Worm (Caenorhabditis elegans) whole organism, L2 larva: ENCODE results near the gene amt-1.

Experiments used
- C34F6.9 ChIP-seq: fragments of 150-350 bp; optimal IDR thresholded peaks from 2 replicates; lab custom pipeline; 2014; ENCODE audit warnings: missing biosample characterization, missing genetic modification characterization
- F13H6.1 ChIP-seq: sonication (generic microtip); optimal IDR thresholded peaks from 2 replicates; lab custom pipeline; 2016; ENCODE audit warnings: missing genetic modification characterization, missing compliant biosample characterization
- R02D3.7 ChIP-seq: fragments of 150-350 bp; optimal IDR thresholded peaks from 2 replicates; lab custom pipeline; 2014; ENCODE audit warnings: missing biosample characterization, missing genetic modification characterization
- Y55F3AM.14 ChIP-seq: fragments of 200-800 bp; sonication (Bioruptor generic); optimal IDR thresholded peaks from 2 replicates; lab custom pipeline; 2018; ENCODE audit warnings: mild to moderate bottlenecking, missing genetic modification characterization, missing compliant biosample characterization
- alr-1 ChIP-seq: fragments of 150-350 bp; optimal IDR thresholded peaks from 2 replicates; lab custom pipeline; 2014; ENCODE audit warnings: missing biosample characterization, missing genetic modification characterization
- ama-1 ChIP-seq: fragments of 150-350 bp; optimal IDR thresholded peaks from 2 replicates; lab custom pipeline; 2018; ENCODE audit warnings: inconsistent platforms
- blmp-1 ChIP-seq: sonication (generic microtip); optimal IDR thresholded peaks from 2 replicates; lab custom pipeline; 2017; ENCODE audit warnings: missing genetic modification characterization, mild to moderate bottlenecking, missing compliant biosample characterization, antibody characterized with exemption, moderate library complexity; ENCODE audit not compliant: insufficient read depth
- ceh-82 ChIP-seq: fragments of 150-350 bp; optimal IDR thresholded peaks from 2 replicates; lab custom pipeline; 2014; ENCODE audit warnings: missing biosample characterization, missing genetic modification characterization
- crh-2 ChIP-seq: sonication (generic microtip); optimal IDR thresholded peaks from 2 replicates; lab custom pipeline; 2017; ENCODE audit warnings: missing biosample characterization, missing genetic modification characterization
- dmd-4 ChIP-seq: sonication (generic microtip); optimal IDR thresholded peaks from 2 replicates; lab custom pipeline; 2017; ENCODE audit warnings: missing biosample characterization, missing genetic modification characterization
- elt-1 ChIP-seq: fragments of 150-350 bp; optimal IDR thresholded peaks from 2 replicates; lab custom pipeline; 2014; ENCODE audit warnings: missing biosample characterization, missing genetic modification characterization
- fos-1 ChIP-seq: fragments of 150-350 bp; optimal IDR thresholded peaks from 2 replicates; lab custom pipeline; 2014; ENCODE audit warnings: missing biosample characterization, missing genetic modification characterization
- gmeb-1 ChIP-seq: fragments of 150-350 bp; optimal IDR thresholded peaks from 2 replicates; lab custom pipeline; 2014; ENCODE audit warnings: missing biosample characterization, missing genetic modification characterization
- lin-11 ChIP-seq: fragments of 150-350 bp; sonication (generic microtip); optimal IDR thresholded peaks from 2 replicates; lab custom pipeline; 2014; ENCODE audit warnings: missing biosample characterization, missing genetic modification characterization, inconsistent platforms, mixed read lengths
- lin-13 ChIP-seq: fragments of 150-350 bp; optimal IDR thresholded peaks from 2 replicates; lab custom pipeline; 2014; ENCODE audit warnings: missing biosample characterization, missing genetic modification reagents, missing genetic modification characterization
- lin-39 ChIP-seq: fragments of 150-350 bp; optimal IDR thresholded peaks from 2 replicates; lab custom pipeline; 2014; ENCODE audit warnings: missing biosample characterization, missing genetic modification reagents, missing genetic modification characterization
- lsy-2 ChIP-seq, 2 experiments: fragments of 150-350 bp in 1 of 2; sonication (generic microtip) in 1 of 2; optimal IDR thresholded peaks; 2 replicates each; lab custom pipeline; 2014 to 2017; ENCODE audit warnings: missing biosample characterization in 2 of 2, missing genetic modification characterization in 2 of 2
- mbf-1 ChIP-seq: sonication (generic microtip); optimal IDR thresholded peaks from 2 replicates; lab custom pipeline; 2017; ENCODE audit warnings: missing biosample characterization, missing genetic modification characterization
- mdl-1 ChIP-seq, 2 experiments: fragments of 150-350 bp in 1 of 2; sonication (generic microtip) in 1 of 2; optimal IDR thresholded peaks; 2 replicates each; lab custom pipeline; 2017; ENCODE audit warnings: missing biosample characterization in 2 of 2, missing genetic modification characterization in 2 of 2
- nhr-10 ChIP-seq: sonication (generic microtip); optimal IDR thresholded peaks from 2 replicates; lab custom pipeline; 2017; ENCODE audit warnings: missing biosample characterization, missing genetic modification characterization
- nhr-129 ChIP-seq: fragments of 150-350 bp; optimal IDR thresholded peaks from 2 replicates; lab custom pipeline; 2014; ENCODE audit warnings: missing biosample characterization, missing genetic modification characterization
- nhr-21 ChIP-seq: fragments of 150-350 bp; optimal IDR thresholded peaks from 2 replicates; lab custom pipeline; 2014; ENCODE audit warnings: missing biosample characterization, missing genetic modification characterization
- nhr-23 ChIP-seq: fragments of 150-350 bp; optimal IDR thresholded peaks from 2 replicates; lab custom pipeline; 2014; ENCODE audit warnings: missing biosample characterization, missing genetic modification reagents, missing genetic modification characterization
- nhr-25 ChIP-seq: fragments of 150-350 bp; sonication (generic microtip); optimal IDR thresholded peaks from 3 replicates; lab custom pipeline; 2014; ENCODE audit warnings: missing biosample characterization, missing genetic modification characterization
- nhr-6 ChIP-seq: fragments of 150-350 bp; optimal IDR thresholded peaks from 2 replicates; lab custom pipeline; 2014; ENCODE audit warnings: missing biosample characterization, missing genetic modification characterization
- sem-4 ChIP-seq: fragments of 150-350 bp; optimal IDR thresholded peaks from 2 replicates; lab custom pipeline; 2014; ENCODE audit warnings: missing biosample characterization, missing genetic modification reagents, missing genetic modification characterization
- skn-1 ChIP-seq: sonication (generic microtip); optimal IDR thresholded peaks from 2 replicates; lab custom pipeline; 2017; ENCODE audit warnings: missing biosample characterization, missing genetic modification characterization
- sma-3 ChIP-seq: sonication (generic microtip); optimal IDR thresholded peaks from 2 replicates; lab custom pipeline; 2016; ENCODE audit warnings: missing genetic modification reagents, missing genetic modification characterization, missing compliant biosample characterization
- sma-9 ChIP-seq, 2 experiments: fragments of 150-350 bp in 1 of 2; sonication (generic microtip) in 1 of 2; optimal IDR thresholded peaks; 2 replicates each; lab custom pipeline; 2014 to 2016; ENCODE audit warnings: missing genetic modification characterization in 2 of 2, mild to moderate bottlenecking in 1 of 2, missing biosample characterization in 1 of 2, missing compliant biosample characterization in 1 of 2, missing genetic modification reagents in 1 of 2, moderate library complexity in 1 of 2
- snpc-4 ChIP-seq: fragments of 150-350 bp; optimal IDR thresholded peaks from 2 replicates; lab custom pipeline; 2014; ENCODE audit warnings: missing biosample characterization, missing genetic modification characterization
- unc-39 ChIP-seq: fragments of 150-350 bp; optimal IDR thresholded peaks from 2 replicates; lab custom pipeline; 2014; ENCODE audit warnings: missing biosample characterization, missing genetic modification characterization
- unc-55 ChIP-seq: fragments of 150-350 bp; sonication (generic microtip); optimal IDR thresholded peaks from 3 replicates; lab custom pipeline; 2014; ENCODE audit warnings: missing biosample characterization, missing genetic modification reagents, missing genetic modification characterization
- ztf-1 ChIP-seq: fragments of 200-800 bp; sonication (Bioruptor generic); conservative IDR thresholded peaks from 2 replicates; pipeline ENCODE4 v1.3.6; 2022; ENCODE audit warnings: missing genetic modification characterization, missing compliant biosample characterization
- ztf-11 ChIP-seq: sonication (generic microtip); optimal IDR thresholded peaks from 2 replicates; lab custom pipeline; 2017; ENCODE audit warnings: missing biosample characterization, missing genetic modification characterization
- ztf-4 ChIP-seq: fragments of 150-350 bp; optimal IDR thresholded peaks from 2 replicates; lab custom pipeline; 2014; ENCODE audit warnings: missing biosample characterization, missing genetic modification characterization

Gene amt-1

DNA sequence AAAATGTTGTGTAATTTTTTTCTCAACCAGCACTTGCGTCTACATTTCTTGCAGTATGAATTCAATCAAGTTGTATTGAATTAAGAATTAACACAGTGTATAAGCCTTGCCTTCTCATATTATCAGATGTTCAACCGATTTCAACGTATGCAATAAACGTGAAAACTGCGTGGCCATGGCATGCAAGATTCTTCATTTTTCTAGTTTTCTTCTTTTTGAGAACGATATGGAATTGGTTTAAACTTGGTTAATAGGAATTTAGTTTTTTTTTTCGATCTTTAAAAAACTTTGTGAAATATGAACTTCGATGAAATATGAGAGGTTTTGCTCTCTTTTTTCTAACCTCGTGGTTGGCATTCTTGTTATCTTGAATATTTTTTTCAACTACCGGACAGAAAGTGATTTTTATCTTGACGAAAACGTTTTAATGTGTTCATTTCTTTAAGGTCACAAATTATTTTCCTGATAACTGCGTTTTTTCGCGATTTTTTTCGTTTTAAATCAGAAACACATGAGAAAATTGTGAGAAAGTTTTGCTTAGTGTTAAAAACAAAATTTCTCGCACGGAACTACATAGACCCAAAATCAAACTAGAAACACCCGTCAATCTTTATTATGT lies 40.7 kb upstream of the amt-1 start:
- no peak for TF ChIP-seq nhr-10 (tag; lab: Kevin White, UChicago)
- TF ChIP-seq sma-9 (GFP tag; optimal IDR thresholded peaks at IDR 0.05; lab: Kevin White, UChicago) = peak; percentile 31
- no peak for TF ChIP-seq sma-9 (tag; optimal IDR thresholded peaks at IDR 0.05; lab: Kevin White, UChicago)
- TF ChIP-seq sma-3 (GFP tag; lab: Kevin White, UChicago) = no peak
- peak; percentile 31 for TF ChIP-seq crh-2 (tag; lab: Kevin White, UChicago)
- no peak for TF ChIP-seq ztf-4 (tag; lab: Kevin White, UChicago)
- no peak for TF ChIP-seq ceh-82 (tag; lab: Kevin White, UChicago)
- no peak for TF ChIP-seq lin-39 (tag; lab: Kevin White, UChicago)
- TF ChIP-seq ztf-1 = no peak
- TF ChIP-seq ztf-11 (tag; lab: Kevin White, UChicago) = no peak
- no peak for TF ChIP-seq lin-11 (tag; lab: Kevin White, UChicago)
- no peak for TF ChIP-seq elt-1 (tag; lab: Kevin White, UChicago)
- TF ChIP-seq skn-1 = no peak
- TF ChIP-seq alr-1 (tag; lab: Kevin White, UChicago) = no peak
- peak in 1 of 2 experiments; percentile 11 for TF ChIP-seq lsy-2 (tag; optimal IDR thresholded peaks at IDR 0.05; lab: Kevin White, UChicago)
- TF ChIP-seq ama-1 (lab: Kevin White, UChicago) = no peak
- peak; percentile 26 for TF ChIP-seq fos-1 (tag; lab: Kevin White, UChicago)

DNA sequence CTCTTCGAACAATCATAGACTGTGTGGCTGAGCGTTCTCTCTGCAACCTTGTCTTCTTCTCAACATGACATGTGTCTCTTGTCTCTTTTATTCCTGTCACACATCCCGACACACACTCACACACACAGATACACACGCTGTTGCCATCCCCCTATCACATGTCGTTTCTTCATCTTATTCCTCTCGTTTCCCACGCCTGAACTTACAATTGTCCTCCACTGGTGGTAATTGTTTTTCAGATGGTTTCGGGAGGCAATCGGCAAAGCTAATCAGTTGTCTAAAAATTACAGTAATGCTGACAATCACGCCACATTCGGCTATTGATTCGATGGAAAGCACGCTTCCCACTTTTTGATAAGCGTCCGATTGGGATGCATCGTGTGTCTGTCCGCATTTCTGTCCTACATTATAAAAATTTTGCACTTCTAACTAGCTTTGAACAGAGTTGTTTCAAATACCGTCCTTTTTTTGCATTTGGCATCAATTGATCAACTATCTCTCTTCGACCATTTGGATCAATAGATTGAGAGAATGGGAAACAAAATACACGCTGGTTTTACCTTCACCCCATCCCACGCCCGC lies 39.0 kb upstream of the amt-1 start, which contains the start of gene nhr-35:
Gene nhr-35, plus strand, starts transcription at position 532 of the 582 bp plus-strand sequence.
- TF ChIP-seq fos-1 (tag; lab: Kevin White, UChicago) = peak; percentile 66
- peak; percentile 50 to 57 for TF ChIP-seq mdl-1 (tag; optimal IDR thresholded peaks at IDR 0.05; lab: Kevin White, UChicago)
- no peak for TF ChIP-seq sem-4 (tag; lab: Kevin White, UChicago)
- TF ChIP-seq sma-9 (GFP tag; optimal IDR thresholded peaks at IDR 0.05; lab: Kevin White, UChicago) = peak; percentile 95
- no peak for TF ChIP-seq sma-9 (tag; optimal IDR thresholded peaks at IDR 0.05; lab: Kevin White, UChicago)
- peak; percentile 87 for TF ChIP-seq nhr-25
- TF ChIP-seq F13H6.1 (tag; lab: Kevin White, UChicago) = peak; percentile 82
- peak; percentile 3 for TF ChIP-seq ama-1 (lab: Kevin White, UChicago)
- TF ChIP-seq blmp-1 = peak; percentile 60
- peak; percentile 23 for TF ChIP-seq ztf-4 (tag; lab: Kevin White, UChicago)
- TF ChIP-seq nhr-10 (tag; lab: Kevin White, UChicago) = peak; percentile 18
- TF ChIP-seq nhr-129 (tag; lab: Kevin White, UChicago) = peak; percentile 94
- peak; percentile 62 for TF ChIP-seq C34F6.9 (tag; lab: Kevin White, UChicago)
- TF ChIP-seq sma-3 (GFP tag; lab: Kevin White, UChicago) = peak; percentile 71
- TF ChIP-seq elt-1 (tag; lab: Kevin White, UChicago) = no peak
- TF ChIP-seq gmeb-1 (tag; lab: Kevin White, UChicago) = peak; percentile 63
- peak; percentile 39 for TF ChIP-seq nhr-6 (tag; lab: Kevin White, UChicago)
- peak; percentile 88 for TF ChIP-seq nhr-21 (tag; lab: Kevin White, UChicago)
- TF ChIP-seq crh-2 (tag; lab: Kevin White, UChicago) = peak; percentile 57
- TF ChIP-seq lin-13 = no peak
- TF ChIP-seq unc-55 (GFP tag; lab: Kevin White, UChicago) = no peak
- peak; percentile 34 for TF ChIP-seq Y55F3AM.14 (GFP tag; lab: Kevin White, UChicago)
- TF ChIP-seq lsy-2 (tag; optimal IDR thresholded peaks at IDR 0.05; lab: Kevin White, UChicago) = peak in 1 of 2 experiments; percentile 57
- TF ChIP-seq unc-39 (tag; lab: Kevin White, UChicago) = no peak

DNA sequence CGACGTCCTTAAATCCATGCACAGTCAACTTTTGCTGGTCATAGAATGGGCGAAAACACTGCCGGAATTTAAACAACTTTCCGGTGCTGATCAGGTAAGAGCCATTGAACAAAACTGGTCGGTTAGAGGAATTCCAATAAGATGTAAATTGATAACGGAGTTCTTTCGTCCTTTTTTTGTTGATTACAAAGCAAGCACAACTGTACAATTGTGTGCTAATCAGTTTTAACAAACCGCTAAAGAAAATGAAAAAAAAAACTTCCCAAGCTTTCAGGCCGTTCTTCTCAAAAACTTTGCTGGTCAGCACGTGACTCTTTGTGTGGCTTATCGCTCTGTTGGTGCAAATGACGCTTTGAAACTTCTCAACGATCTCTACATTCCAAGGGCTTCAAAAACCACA lies 37.1 kb upstream of the amt-1 start:
- no peak for TF ChIP-seq sma-9 (GFP tag; optimal IDR thresholded peaks at IDR 0.05; lab: Kevin White, UChicago)
- TF ChIP-seq sma-9 (tag; optimal IDR thresholded peaks at IDR 0.05; lab: Kevin White, UChicago) = no peak
- TF ChIP-seq, all 48 proteins: peak for 0

DNA sequence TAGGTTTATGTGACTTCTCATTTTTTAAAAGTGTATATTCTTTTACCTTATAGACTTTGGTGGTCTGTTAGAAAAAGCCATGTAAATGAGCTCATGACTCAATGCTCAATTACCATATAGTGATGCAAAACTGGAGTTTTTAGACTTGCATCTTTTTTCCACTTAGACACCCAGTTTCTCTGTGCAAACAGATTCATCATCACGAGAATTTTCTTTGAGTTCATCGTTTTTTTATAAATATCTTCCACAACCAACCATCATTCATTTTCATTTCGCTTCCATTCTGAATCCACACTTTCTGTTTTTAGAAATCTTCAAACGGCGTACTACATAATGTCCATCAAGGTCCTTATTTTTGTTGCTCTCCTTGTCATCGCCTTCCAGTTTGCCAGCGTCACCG lies 26.7 kb upstream of the amt-1 start, which contains the start of gene C07A12.2:
Gene C07A12.2, plus strand, starts transcription at position 301 of the 400 bp plus-strand sequence.
- TF ChIP-seq ztf-1 (no peak), nhr-23 (tag; lab: Kevin White, UChicago) (no peak), Y55F3AM.14 (GFP tag; lab: Kevin White, UChicago) (no peak), dmd-4 (tag; lab: Kevin White, UChicago) (no peak), snpc-4 (tag; lab: Kevin White, UChicago) (no peak), mbf-1 (tag; lab: Kevin White, UChicago) (no peak), R02D3.7 (no peak)
